Fruit fly (Drosophila melanogaster): ENCODE results near the gene CG42488.

The CG42488 gene

DNA sequence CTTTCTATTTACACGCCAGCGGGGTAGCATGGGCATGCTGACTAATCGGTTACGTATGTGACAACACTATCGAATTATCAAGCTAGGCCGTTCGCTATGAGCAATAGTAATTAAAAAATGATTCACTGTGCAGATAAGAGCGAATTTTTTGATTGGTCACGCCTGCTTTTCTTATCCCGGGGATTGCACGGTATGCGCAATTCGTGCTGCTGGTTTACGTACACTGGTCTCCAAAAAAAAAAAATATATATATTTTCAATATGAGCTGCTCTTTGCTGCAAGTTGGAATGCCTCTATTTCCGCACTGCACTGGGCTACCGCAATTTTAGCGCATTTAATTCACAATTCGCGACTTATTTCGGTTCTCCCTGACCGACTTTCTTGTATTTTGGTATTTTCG lies 7.5 kb downstream of the CG42488 start (continued):
- TF ChIP-seq acj6 (GFP tag; optimal IDR thresholded peaks at IDR 0.05) (peak; percentile 76), CG15336 (GFP tag; IDR thresholded peaks at IDR 0.05) (peak; percentile 87), CG4318 (GFP tag; optimal IDR thresholded peaks at IDR 0.05) (peak; percentile 81), OdsH (GFP tag; optimal IDR thresholded peaks at IDR 0.05) (peak; percentile 86), Sox14 (GFP tag; optimal IDR thresholded peaks at IDR 0.05) (peak; percentile 47), CG3919 (GFP tag; optimal IDR thresholded peaks at IDR 0.05) (peak; percentile 36), dac (GFP tag; optimal IDR thresholded peaks at IDR 0.05) (peak; percentile 68), fd85E (GFP tag; optimal IDR thresholded peaks at IDR 0.05) (no peak), CG1621 (tag; optimal IDR thresholded peaks at IDR 0.05) (no peak), svp (GFP tag) (peak; percentile 62), lz (GFP tag; optimal IDR thresholded peaks at IDR 0.05) (peak; percentile 32), achi (GFP tag; optimal IDR thresholded peaks at IDR 0.05) (peak; percentile 34), CG6276 (GFP tag; optimal IDR thresholded peaks at IDR 0.05) (peak; percentile 70), Eip78C (GFP tag) (peak; percentile 88)

DNA sequence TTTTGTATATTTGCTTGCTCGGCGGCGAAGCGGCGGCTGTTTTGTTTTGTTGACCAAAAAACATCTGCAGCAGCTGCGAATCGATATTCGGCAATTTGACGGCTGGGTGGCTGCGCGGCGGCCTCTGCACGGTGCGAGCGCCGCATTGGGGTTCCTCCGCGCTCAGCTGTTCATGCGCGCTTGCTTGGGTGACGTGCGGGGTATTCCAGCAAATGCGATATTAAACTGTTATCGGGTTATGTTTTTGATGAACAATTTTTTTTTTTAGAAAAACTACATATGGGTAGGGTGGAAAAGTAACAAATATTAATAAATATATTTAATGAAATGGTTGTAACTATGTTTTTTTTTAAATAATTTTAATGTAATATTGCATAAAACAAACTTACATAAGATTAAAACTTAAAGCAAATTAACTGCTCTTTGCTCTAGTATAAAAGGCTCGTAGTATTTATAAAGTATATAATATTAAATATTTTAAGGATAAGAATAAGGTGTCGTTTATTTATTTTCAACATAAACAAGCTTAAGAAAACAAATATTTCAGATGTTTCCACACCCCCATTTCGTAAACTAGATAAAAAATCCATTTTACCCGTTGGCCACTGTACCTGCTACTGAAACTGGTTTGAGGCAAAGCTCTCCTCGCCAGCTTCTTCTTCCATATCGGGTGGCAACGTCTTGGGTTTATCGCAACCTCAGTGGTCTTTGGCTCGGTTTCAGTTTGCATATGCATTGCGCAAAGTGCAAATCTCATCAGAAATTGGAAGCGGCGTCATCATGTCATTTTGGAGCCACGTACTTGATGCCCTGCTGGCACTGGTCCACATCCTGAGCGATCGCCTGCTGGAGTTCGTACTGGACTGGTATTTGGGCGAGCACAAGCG lies 8.1 kb downstream of the CG42488 start, which contains the start of the genes Gnpat and CG5112:
TSS of gene Gnpat (minus strand) at position 159 of the 887 bp plus-strand sequence.
TSS of gene CG5112 (plus strand) at position 683 of the 887 bp plus-strand sequence.
- TF ChIP-seq vri (GFP tag; optimal IDR thresholded peaks at IDR 0.05) (peak; percentile 9), CG34406 (GFP tag; optimal IDR thresholded peaks at IDR 0.05) (peak; percentile 44), Eip78C (GFP tag) (peak; percentile 44), fd59A (GFP tag; optimal IDR thresholded peaks at IDR 0.05) (peak; percentile 18), svp (GFP tag) (peak; percentile 70), achi (GFP tag; optimal IDR thresholded peaks at IDR 0.05) (peak; percentile 21), ss (GFP tag; optimal IDR thresholded peaks at IDR 0.05) (peak in 1 of 2 experiments; percentile 24), CG11294 (GFP tag; IDR thresholded peaks at IDR 0.05) (peak; percentile 6; the same call in 1 of the 2 replicates), acj6 (GFP tag; optimal IDR thresholded peaks at IDR 0.05) (no peak), Met (GFP tag; optimal IDR thresholded peaks at IDR 0.05) (no peak), Hr4 (GFP tag; optimal IDR thresholded peaks at IDR 0.05) (no peak), CG3919 (GFP tag; optimal IDR thresholded peaks at IDR 0.05) (peak; percentile 4), Eip75B (GFP tag; optimal IDR thresholded peaks at IDR 0.05) (no peak), fkh (GFP tag; optimal IDR thresholded peaks at IDR 0.05) (peak; percentile 49), CG10631 (GFP tag; optimal IDR thresholded peaks at IDR 0.05) (peak; percentile 42), CG11902 (GFP tag; optimal IDR thresholded peaks at IDR 0.05) (no peak), Ets96B (tag; optimal IDR thresholded peaks at IDR 0.05) (peak; percentile 28), dac (GFP tag; optimal IDR thresholded peaks at IDR 0.05) (no peak), CG8319 (GFP tag; optimal IDR thresholded peaks at IDR 0.05) (peak; percentile 5), CG3032 (tag; optimal IDR thresholded peaks at IDR 0.05) (peak; percentile 57), CG8119 (GFP tag; IDR thresholded peaks at IDR 0.05) (peak; percentile 22; the same call in 1 of the 3 replicates), Sox14 (GFP tag; optimal IDR thresholded peaks at IDR 0.05) (no peak), CG15336 (GFP tag; IDR thresholded peaks at IDR 0.05) (0 out of 2 replicates have a peak, but pooled peaks have one; percentile 20), CG1621 (tag; optimal IDR thresholded peaks at IDR 0.05) (peak; percentile 61), Hr39 (GFP tag; optimal IDR thresholded peaks at IDR 0.05) (peak; percentile 27), dsx (GFP tag; optimal IDR thresholded peaks at IDR 0.05; ENCODE audit: poor library complexity, severe bottlenecking) (peak; percentile 6), Eip93F (GFP tag; optimal IDR thresholded peaks at IDR 0.05) (no peak), CG6163 (GFP tag; IDR thresholded peaks at IDR 0.05) (peak; percentile 63), esn (GFP tag; optimal IDR thresholded peaks at IDR 0.05) (peak; percentile 26), CG9139 (GFP tag; optimal IDR thresholded peaks at IDR 0.05) (peak; percentile 6), spab (GFP tag; optimal IDR thresholded peaks at IDR 0.05) (peak; percentile 4), CG4318 (GFP tag; optimal IDR thresholded peaks at IDR 0.05) (no peak), Hr38 (GFP tag; optimal IDR thresholded peaks at IDR 0.05) (no peak), Smox (GFP tag; optimal IDR thresholded peaks at IDR 0.05) (peak; percentile 0), CG6276 (GFP tag; optimal IDR thresholded peaks at IDR 0.05) (peak; percentile 24), CG6808 (GFP tag; optimal IDR thresholded peaks at IDR 0.05) (peak; percentile 36), pdm3 (GFP tag; optimal IDR thresholded peaks at IDR 0.05) (no peak), cyc (GFP tag; optimal IDR thresholded peaks at IDR 0.05) (no peak), Ets21C (GFP tag; optimal IDR thresholded peaks at IDR 0.05) (peak; percentile 1), eg (GFP tag; IDR thresholded peaks at IDR 0.05) (peak; percentile 55), Sox102F (GFP tag; optimal IDR thresholded peaks at IDR 0.05) (peak; percentile 3), lz (GFP tag; optimal IDR thresholded peaks at IDR 0.05) (peak; percentile 16), CG6792 (GFP tag; optimal IDR thresholded peaks at IDR 0.05) (no peak), Blimp-1 (GFP tag; optimal IDR thresholded peaks at IDR 0.05) (peak; percentile 2)
